Fruit fly (Drosophila melanogaster) whole organism, wandering third instar larva: Measurements from ENCODE around the gene CG13409.

Source experiments
- Mio ChIP-seq: sonication (Bioruptor generic); optimal IDR thresholded peaks from 2 replicates; lab custom pipeline; 2016; ENCODE audit warnings: missing biosample characterization, missing genetic modification characterization
- OdsH ChIP-seq: fragments of 200-800 bp; sonication (Bioruptor generic); optimal IDR thresholded peaks from 2 replicates; lab custom pipeline; 2016; ENCODE audit warnings: missing biosample characterization, mild to moderate bottlenecking, missing genetic modification characterization
- Sp1 ChIP-seq: fragments of 200-800 bp; sonication (Bioruptor generic); optimal IDR thresholded peaks from 3 replicates; lab custom pipeline; 2019; ENCODE audit warnings: missing biosample characterization, mild to moderate bottlenecking, missing genetic modification characterization, moderate library complexity
- br ChIP-seq: fragments of 200-800 bp; sonication (Bioruptor generic); optimal IDR thresholded peaks from 2 replicates; lab custom pipeline; 2016; ENCODE audit warnings: missing biosample characterization, missing genetic modification characterization
- brk ChIP-seq: fragments of 200-800 bp; sonication (Bioruptor generic); optimal IDR thresholded peaks from 2 replicates; lab custom pipeline; 2016; ENCODE audit warnings: missing biosample characterization, mild to moderate bottlenecking, missing genetic modification characterization
- dl ChIP-seq, 2 experiments: fragments of 175-275, 200-275 bp in 1 of 2; fragments of 200-275 bp in 1 of 2; sonication (Bioruptor generic); optimal IDR thresholded peaks; lab custom pipeline; 2018; ENCODE audit warnings: mild to moderate bottlenecking in 2 of 2, missing biosample characterization in 2 of 2, missing genetic modification characterization in 2 of 2, moderate library complexity in 2 of 2; ENCODE audit not compliant: partially characterized antibody in 2 of 2, insufficient read depth in 1 of 2
- dsf ChIP-seq: sonication (Bioruptor generic); optimal IDR thresholded peaks from 2 replicates; lab custom pipeline; 2016; ENCODE audit warnings: missing biosample characterization, missing genetic modification characterization, borderline replicate concordance
- foxo ChIP-seq, 2 experiments: fragments of 200-800 bp; sonication (Bioruptor generic); optimal IDR thresholded peaks; 2 replicates in 1 of 2; 3 replicates in 1 of 2; lab custom pipeline; 2016 to 2017; ENCODE audit warnings: missing biosample characterization in 2 of 2, missing genetic modification characterization in 2 of 2
- fru ChIP-seq: fragments of 200-800 bp; sonication (Bioruptor generic); optimal IDR thresholded peaks from 3 replicates; lab custom pipeline; 2016; ENCODE audit warnings: missing biosample characterization, mild to moderate bottlenecking, missing genetic modification characterization
- h ChIP-seq: fragments of 200-800 bp; sonication (Bioruptor generic); optimal IDR thresholded peaks from 3 replicates; lab custom pipeline; 2016; ENCODE audit warnings: missing biosample characterization, mild to moderate bottlenecking, missing genetic modification characterization
- psq ChIP-seq: fragments of 200-800 bp; sonication (Bioruptor generic); optimal IDR thresholded peaks from 3 replicates; lab custom pipeline; 2017; ENCODE audit warnings: missing biosample characterization, mild to moderate bottlenecking, missing genetic modification characterization, moderate library complexity
- tai ChIP-seq: sonication (Bioruptor generic); optimal IDR thresholded peaks from 2 replicates; lab custom pipeline; 2016; ENCODE audit warnings: missing biosample characterization, missing genetic modification characterization

- no peak for TF ChIP-seq h (GFP tag; lab: Kevin White, UChicago)
- no peak for TF ChIP-seq OdsH
- no peak for TF ChIP-seq foxo (GFP tag; optimal IDR thresholded peaks at IDR 0.05; lab: Kevin White, UChicago)
- no peak for TF ChIP-seq tai
- TF ChIP-seq br (GFP tag; lab: Kevin White, UChicago) = no peak
- TF ChIP-seq fru (GFP tag; lab: Kevin White, UChicago) = no peak
- no peak for TF ChIP-seq psq (GFP tag; lab: Kevin White, UChicago)
- no peak for TF ChIP-seq dl (GFP tag; optimal IDR thresholded peaks at IDR 0.05; lab: Kevin White, UChicago; ENCODE audit: insufficient read depth in 1 of 2, partially characterized antibody in 2 of 2)
- TF ChIP-seq dsf = no peak
- TF ChIP-seq Mio (GFP tag; lab: Kevin White, UChicago) = no peak
- TF ChIP-seq brk = no peak
- no peak for TF ChIP-seq Sp1
Observed at dm6 chr3R:22052235-22052634, 20.5 kb upstream of the CG13409 start.
